Worm (Caenorhabditis elegans) whole organism, late embryonic: ENCODE results near the gene B0361.9.

ENCODE experiments used
- ceh-14 ChIP-seq: sonication (generic microtip); optimal IDR thresholded peaks from 2 replicates; lab custom pipeline; 2016; ENCODE audit warnings: missing genotype, missing genetic modification characterization, missing compliant biosample characterization
- che-1 ChIP-seq: sonication (generic microtip); optimal IDR thresholded peaks from 2 replicates; lab custom pipeline; 2016; ENCODE audit warnings: mild to moderate bottlenecking, missing genetic modification characterization, missing compliant biosample characterization
- elt-2 ChIP-seq: sonication (generic microtip); optimal IDR thresholded peaks from 2 replicates; lab custom pipeline; 2016; ENCODE audit warnings: missing genetic modification reagents, missing genetic modification characterization, missing compliant biosample characterization
- eyg-1 ChIP-seq: sonication (generic microtip); optimal IDR thresholded peaks from 2 replicates; lab custom pipeline; 2016; ENCODE audit warnings: missing genotype, missing genetic modification characterization, missing compliant biosample characterization

DNA sequence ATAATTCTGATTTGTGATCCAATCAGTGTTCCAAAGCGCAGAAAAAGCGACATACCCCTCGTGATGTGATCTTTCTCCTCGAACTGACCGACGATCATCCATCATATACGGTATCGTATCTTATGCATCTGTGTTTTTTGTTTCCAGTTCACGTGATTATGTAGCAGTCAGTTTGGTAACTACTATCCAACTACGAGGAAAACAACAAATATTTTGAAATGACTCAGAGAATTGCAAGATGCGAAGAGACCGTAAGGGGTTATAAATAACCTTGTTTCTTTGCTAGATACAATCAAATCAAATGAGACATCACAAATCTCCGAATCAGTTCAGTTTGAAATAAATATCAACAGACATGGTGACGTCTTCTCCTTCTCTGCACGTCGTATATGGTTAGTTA is 738 bp upstream of the B0361.9 start:
- TF ChIP-seq ceh-14 (tag; lab: Kevin White, UChicago), result no peak
- TF ChIP-seq eyg-1 (tag; lab: Kevin White, UChicago), result no peak
- no peak for TF ChIP-seq che-1 (tag; lab: Kevin White, UChicago)
- no peak for TF ChIP-seq elt-2 (tag; lab: Kevin White, UChicago)
